Worm (Caenorhabditis elegans) whole organism, L3 larva: ENCODE measurements around the gene F46C3.6.

ENCODE experiments used
- R02D3.7 ChIP-seq: fragments of 150-350 bp; optimal IDR thresholded peaks from 2 replicates; lab custom pipeline; 2014; ENCODE audit warnings: missing biosample characterization, missing genetic modification characterization
- ZK546.5 ChIP-seq: sonication (generic microtip); optimal IDR thresholded peaks from 2 replicates; lab custom pipeline; 2017; ENCODE audit warnings: missing biosample characterization, missing genetic modification characterization
- aly-2 ChIP-seq: fragments of 150-350 bp; optimal IDR thresholded peaks from 2 replicates; lab custom pipeline; 2014; ENCODE audit warnings: missing biosample characterization, missing genetic modification characterization
- ama-1 ChIP-seq: fragments of 150-350 bp; optimal IDR thresholded peaks from 2 replicates; lab custom pipeline; 2018
- ceh-28 ChIP-seq: fragments of 150-350 bp; optimal IDR thresholded peaks from 2 replicates; lab custom pipeline; 2014; ENCODE audit warnings: missing biosample characterization, missing genetic modification reagents, missing genetic modification characterization
- ceh-82 ChIP-seq: fragments of 150-350 bp; optimal IDR thresholded peaks from 2 replicates; lab custom pipeline; 2014; ENCODE audit warnings: missing biosample characterization, missing genetic modification characterization
- daf-12 ChIP-seq: fragments of 150-350 bp; optimal IDR thresholded peaks from 2 replicates; lab custom pipeline; 2014; ENCODE audit warnings: missing biosample characterization, missing genetic modification reagents, missing genetic modification characterization
- egl-5 ChIP-seq: fragments of 150-350 bp; optimal IDR thresholded peaks from 2 replicates; lab custom pipeline; 2017; ENCODE audit warnings: missing biosample characterization, missing genetic modification reagents, missing genetic modification characterization, inconsistent platforms
- elt-1 ChIP-seq: fragments of 150-350 bp; optimal IDR thresholded peaks from 2 replicates; lab custom pipeline; 2014; ENCODE audit warnings: missing biosample characterization, missing genetic modification characterization
- elt-2 ChIP-seq: sonication (generic microtip); optimal IDR thresholded peaks from 2 replicates; lab custom pipeline; 2016; ENCODE audit warnings: missing genetic modification reagents, mild to moderate bottlenecking, missing genetic modification characterization, missing compliant biosample characterization
- elt-3 ChIP-seq, 3 experiments: fragments of 150-350 bp in 1 of 3; sonication (generic microtip) in 2 of 3; optimal IDR thresholded peaks; 2 replicates in 2 of 3; 4 replicates in 1 of 3; lab custom pipeline; 2014 to 2017; ENCODE audit warnings: missing biosample characterization in 3 of 3, missing genetic modification characterization in 3 of 3
- hmg-11 ChIP-seq: sonication (generic microtip); optimal IDR thresholded peaks from 2 replicates; lab custom pipeline; 2016; ENCODE audit warnings: missing genetic modification characterization, missing compliant biosample characterization
- jun-1 ChIP-seq: fragments of 150-350 bp; optimal IDR thresholded peaks from 2 replicates; lab custom pipeline; 2014; ENCODE audit warnings: missing biosample characterization, missing genetic modification reagents, missing genetic modification characterization
- lin-15B ChIP-seq: fragments of 150-350 bp; optimal IDR thresholded peaks from 2 replicates; lab custom pipeline; 2014; ENCODE audit warnings: missing biosample characterization, missing genetic modification characterization
- mdl-1 ChIP-seq: fragments of 150-350 bp; optimal IDR thresholded peaks from 2 replicates; lab custom pipeline; 2014; ENCODE audit warnings: missing biosample characterization, missing genetic modification characterization
- mml-1 ChIP-seq: fragments of 150-350 bp; sonication (generic microtip); optimal IDR thresholded peaks from 3 replicates; lab custom pipeline; 2014; ENCODE audit warnings: missing biosample characterization, missing genetic modification characterization
- nfya-1 ChIP-seq: sonication (generic microtip); optimal IDR thresholded peaks from 2 replicates; lab custom pipeline; 2017; ENCODE audit warnings: missing genetic modification characterization, mild to moderate bottlenecking, missing compliant biosample characterization, antibody characterized with exemption, moderate library complexity; ENCODE audit not compliant: insufficient read depth
- nhr-11 ChIP-seq: fragments of 150-350 bp; optimal IDR thresholded peaks from 2 replicates; lab custom pipeline; 2014; ENCODE audit warnings: missing biosample characterization, missing genetic modification characterization
- nhr-23 ChIP-seq: fragments of 150-350 bp; optimal IDR thresholded peaks from 2 replicates; lab custom pipeline; 2014; ENCODE audit warnings: missing biosample characterization, missing genetic modification reagents, missing genetic modification characterization
- nhr-237 ChIP-seq: fragments of 150-350 bp; optimal IDR thresholded peaks from 2 replicates; lab custom pipeline; 2014; ENCODE audit warnings: missing biosample characterization, missing genetic modification characterization
- nhr-25 ChIP-seq: sonication (generic microtip); optimal IDR thresholded peaks from 2 replicates; lab custom pipeline; 2017; ENCODE audit warnings: missing biosample characterization, missing genetic modification characterization
- nhr-43 ChIP-seq: sonication (generic microtip); optimal IDR thresholded peaks from 2 replicates; lab custom pipeline; 2016; ENCODE audit warnings: mild to moderate bottlenecking, missing genetic modification characterization, missing compliant biosample characterization; ENCODE audit not compliant: poor library complexity, severe bottlenecking
- nhr-67 ChIP-seq: fragments of 150-350 bp; optimal IDR thresholded peaks from 2 replicates; lab custom pipeline; 2014; ENCODE audit warnings: missing biosample characterization, missing genetic modification characterization
- nhr-77 ChIP-seq: fragments of 150-350 bp; optimal IDR thresholded peaks from 2 replicates; lab custom pipeline; 2014; ENCODE audit warnings: missing biosample characterization, missing genetic modification characterization
- pha-4 ChIP-seq: fragments of 150-350 bp; optimal IDR thresholded peaks from 2 replicates; lab custom pipeline; 2014; ENCODE audit warnings: missing biosample characterization, missing genetic modification reagents, missing genetic modification characterization
- pqm-1 ChIP-seq: fragments of 150-350 bp; optimal IDR thresholded peaks from 2 replicates; lab custom pipeline; 2017; ENCODE audit warnings: missing biosample characterization, missing genetic modification characterization, inconsistent platforms
- sea-2 ChIP-seq: fragments of 150-350 bp; sonication (generic microtip); optimal IDR thresholded peaks from 4 replicates; lab custom pipeline; 2014; ENCODE audit warnings: missing biosample characterization, missing genetic modification reagents, missing genetic modification characterization
- skn-1 ChIP-seq: fragments of 150-350 bp; optimal IDR thresholded peaks from 2 replicates; lab custom pipeline; 2014; ENCODE audit warnings: missing biosample characterization, missing genetic modification characterization
- snpc-4 ChIP-seq: fragments of 150-350 bp; optimal IDR thresholded peaks from 2 replicates; lab custom pipeline; 2014; ENCODE audit warnings: missing biosample characterization, missing genetic modification characterization
- tbx-2 ChIP-seq: sonication (generic microtip); optimal IDR thresholded peaks from 2 replicates; lab custom pipeline; 2016; ENCODE audit warnings: mild to moderate bottlenecking, missing genetic modification characterization, missing compliant biosample characterization
- zag-1 ChIP-seq: fragments of 150-350 bp; optimal IDR thresholded peaks from 2 replicates; lab custom pipeline; 2014; ENCODE audit warnings: missing biosample characterization, missing genetic modification characterization

Gene F46C3.6

ce11 chrX:11437716-11438115, 17.8 kb upstream of the F46C3.6 start:
- TF ChIP-seq lin-15B (tag; lab: Kevin White, UChicago) = no peak
- TF ChIP-seq nhr-11 (tag; lab: Kevin White, UChicago) = no peak
- TF ChIP-seq R02D3.7 (tag; lab: Kevin White, UChicago) = no peak
- no peak for TF ChIP-seq nhr-67 (tag; lab: Kevin White, UChicago)
- TF ChIP-seq, all 47 proteins: peak for 0

DNA sequence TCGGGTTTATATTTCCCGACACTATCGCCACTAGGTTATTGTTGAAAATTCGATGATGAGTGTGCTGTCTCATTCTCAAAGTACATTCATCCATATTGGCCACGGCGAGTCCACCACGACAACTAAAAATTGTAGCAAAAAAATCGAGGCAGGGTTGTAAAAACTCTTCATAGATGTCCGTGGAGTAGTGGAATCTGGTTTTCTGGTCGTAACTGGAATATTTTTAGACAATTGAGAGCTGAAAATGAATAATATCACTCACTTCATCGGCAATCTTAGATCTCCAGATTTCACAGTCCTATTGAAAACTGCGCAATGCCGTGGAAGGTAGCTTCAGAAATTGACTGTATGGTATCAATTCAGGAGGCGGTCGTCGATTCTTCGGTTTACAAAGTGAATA, 15.6 kb upstream of the F46C3.6 start:
- TF ChIP-seq zag-1 (tag; lab: Kevin White, UChicago) (no peak), tbx-2 (no peak), hmg-11 (tag; lab: Kevin White, UChicago) (no peak)

ce11 chrX:11433488-11433887, 13.6 kb upstream of the F46C3.6 start, which contains the start of gene hum-4:
hum-4 (minus strand) TSS chrX:11433588.
- TF ChIP-seq elt-3 (tag; optimal IDR thresholded peaks at IDR 0.05; lab: Kevin White, UChicago) (peak in 1 of 3 experiments; percentile 36), nhr-11 (tag; lab: Kevin White, UChicago) (no peak)

ce11 chrX:11427550-11427949, 7.7 kb upstream of the F46C3.6 start:
- TF ChIP-seq ceh-82 (no peak), daf-12 (tag; lab: Kevin White, UChicago) (no peak), ZK546.5 (tag; lab: Kevin White, UChicago) (no peak), ceh-28 (tag; lab: Kevin White, UChicago) (no peak), nhr-77 (tag; lab: Kevin White, UChicago) (no peak), nhr-11 (tag; lab: Kevin White, UChicago) (no peak), nhr-237 (tag; lab: Kevin White, UChicago) (no peak)

DNA sequence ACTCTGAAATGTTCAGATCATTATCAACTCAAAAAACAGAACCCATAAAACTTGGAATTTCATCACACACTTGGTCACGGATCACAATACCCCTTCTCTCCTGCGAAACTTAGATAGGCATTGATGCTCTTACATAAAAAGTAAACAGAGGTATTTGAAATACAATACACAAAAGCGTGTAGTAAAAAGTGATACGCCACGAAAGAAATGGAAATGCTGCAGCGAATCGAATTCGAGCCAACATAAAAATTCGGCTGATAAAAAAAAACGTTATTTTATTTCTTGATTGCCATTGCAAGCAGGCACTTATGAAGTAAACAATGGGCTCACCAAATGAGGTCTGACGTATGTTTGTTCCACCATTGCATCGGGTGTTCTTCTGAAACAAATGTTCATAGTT, 6.8 kb upstream of the F46C3.6 start:
- TF ChIP-seq nhr-43 (tag; lab: Kevin White, UChicago) (no peak), elt-2 (tag; lab: Kevin White, UChicago) (peak; percentile 57)

DNA sequence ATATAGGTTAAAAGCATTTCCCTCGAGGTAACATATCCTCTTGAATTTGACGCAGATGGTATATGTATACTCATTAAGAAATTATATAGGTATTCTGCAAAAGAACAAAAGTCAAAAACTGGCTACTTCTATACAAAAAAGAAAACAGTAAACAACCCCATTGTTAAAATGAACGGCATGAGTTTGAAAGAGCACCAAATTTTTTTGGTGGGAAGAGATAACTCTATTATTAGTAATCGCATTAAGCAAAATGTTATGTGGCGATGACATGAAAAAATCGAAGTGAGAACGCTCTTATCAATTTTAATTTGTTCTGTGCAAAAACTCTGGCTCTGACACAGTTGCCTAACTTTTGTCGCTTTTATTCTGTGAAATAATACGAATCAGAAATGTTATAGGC, 1.2 kb downstream of the F46C3.6 start, which contains the start of gene F46C3.2:
F46C3.2 (minus strand) TSS at position 101 of the 400 bp plus-strand sequence.
- TF ChIP-seq nhr-67 (tag; lab: Kevin White, UChicago) = no peak
- no peak for TF ChIP-seq elt-1
- TF ChIP-seq mml-1 (tag; lab: Kevin White, UChicago) = no peak
- no peak for TF ChIP-seq skn-1 (tag; lab: Kevin White, UChicago)
- TF ChIP-seq tbx-2 = no peak
- no peak for TF ChIP-seq snpc-4 (tag; lab: Kevin White, UChicago)
- TF ChIP-seq elt-2 (tag; lab: Kevin White, UChicago) = peak; percentile 24
- peak; percentile 10 for TF ChIP-seq pha-4
- TF ChIP-seq nhr-11 (tag; lab: Kevin White, UChicago) = no peak
- TF ChIP-seq pqm-1 (tag; lab: Kevin White, UChicago) = no peak

ce11 chrX:11414837-11415550, 4.9 kb downstream of the F46C3.6 start, which contains the start of gene pek-1:
pek-1 (minus strand) TSS chrX:11414887.
- peak; percentile 66 for TF ChIP-seq nhr-25 (tag; lab: Kevin White, UChicago)
- peak; percentile 72 for TF ChIP-seq elt-2 (tag; lab: Kevin White, UChicago)
- TF ChIP-seq nhr-77 (tag; lab: Kevin White, UChicago) = no peak
- no peak for TF ChIP-seq sea-2 (GFP tag; lab: Kevin White, UChicago)
- peak; percentile 2 for TF ChIP-seq nhr-43 (tag; lab: Kevin White, UChicago)
- peak; percentile 63 for TF ChIP-seq nhr-23 (tag; lab: Kevin White, UChicago)
- TF ChIP-seq jun-1 = peak; percentile 83
- TF ChIP-seq lin-15B (tag; lab: Kevin White, UChicago) = no peak
- TF ChIP-seq elt-3 (tag; optimal IDR thresholded peaks at IDR 0.05; lab: Kevin White, UChicago) = no peak
- peak; percentile 11 for TF ChIP-seq pqm-1 (tag; lab: Kevin White, UChicago)
- no peak for TF ChIP-seq nhr-11 (tag; lab: Kevin White, UChicago)
- peak; percentile 25 for TF ChIP-seq hmg-11 (tag; lab: Kevin White, UChicago)
- TF ChIP-seq ama-1 (lab: Kevin White, UChicago) = no peak
- peak; percentile 52 for TF ChIP-seq egl-5 (tag; lab: Kevin White, UChicago)
- TF ChIP-seq nfya-1 (tag; lab: Kevin White, UChicago) = peak; percentile 14
- TF ChIP-seq ceh-28 (tag; lab: Kevin White, UChicago) = no peak
- TF ChIP-seq snpc-4 (tag; lab: Kevin White, UChicago) = no peak
- peak; percentile 75 for TF ChIP-seq pha-4
- TF ChIP-seq aly-2 (tag; lab: Kevin White, UChicago) = no peak
- TF ChIP-seq skn-1 (tag; lab: Kevin White, UChicago) = peak; percentile 2
- peak; percentile 20 for TF ChIP-seq mdl-1 (tag; lab: Kevin White, UChicago)
